Fruit fly (Drosophila melanogaster) S2 (cell line): ENCODE measurements around the gene Ugt301D1.
A peak's percentile ranks its signal among the peaks of the same experiment; 100 is the strongest.

Experiments used
- CG8478 ChIP-seq: fragments of >200 bp; optimal IDR thresholded peaks from 2 replicates; lab custom pipeline; 2018
- CTCF ChIP-seq, 2 experiments: fragments of >200 bp; optimal IDR thresholded peaks; 2 replicates each; lab custom pipeline; 2018

DNA sequence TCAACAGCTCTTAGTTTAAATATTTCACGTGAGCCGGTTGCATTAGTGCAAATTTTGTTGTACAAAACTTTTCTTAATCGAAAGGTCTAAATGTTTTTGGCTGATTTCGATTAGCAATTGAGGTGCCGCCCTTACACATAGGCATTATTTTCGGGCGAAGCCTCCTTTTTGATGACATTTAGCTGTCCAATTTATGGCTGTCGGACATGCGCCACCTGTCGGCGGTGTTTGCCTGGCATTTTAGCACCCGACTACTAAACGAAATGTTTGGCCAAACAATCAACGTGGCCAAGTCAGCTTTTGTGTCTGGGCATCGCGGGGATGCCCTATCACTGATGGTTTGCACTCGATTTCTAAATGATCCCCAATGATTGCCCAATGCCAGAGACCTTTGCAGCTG lies 7.0 kb downstream of the Ugt301D1 start:
- no peak for TF ChIP-seq CG8478
- peak; percentile 73 to 79 for TF ChIP-seq CTCF (optimal IDR thresholded peaks at IDR 0.05; lab: Kevin White, UChicago)
